Worm (Caenorhabditis elegans): Measurements from ENCODE around the gene tag-322.

tag-322 gene

ce11 chrIV:7790801-7791588 is 5.6 kb upstream of the tag-322 start, which contains the start of gene rsp-6 (continued):
- TF ChIP-seq lin-14 (GFP tag; optimal IDR thresholded peaks at IDR 0.05) (peak; percentile 89), fkh-4 (tag; optimal IDR thresholded peaks at IDR 0.05; ENCODE audit: borderline replicate concordance) (no peak), ceh-8 (GFP tag; optimal IDR thresholded peaks at IDR 0.05) (no peak), elt-2 (tag; optimal IDR thresholded peaks at IDR 0.05) (peak; percentile 47), F16B12.6 (tag; optimal IDR thresholded peaks at IDR 0.05) (peak; percentile 69), nhr-47 (tag; optimal IDR thresholded peaks at IDR 0.05) (peak; percentile 87), mef-2 (tag; optimal IDR thresholded peaks at IDR 0.05) (peak; percentile 54), efl-1 (optimal IDR thresholded peaks at IDR 0.05) (peak; percentile 91 to 95), efl-1 (GFP tag; optimal IDR thresholded peaks at IDR 0.05 in 1 of 2) (peak; percentile 92 to 99), hlh-4 (tag; optimal IDR thresholded peaks at IDR 0.05) (no peak), unc-98 (GFP tag; IDR thresholded peaks at IDR 0.05) (no peak), mdl-1 (tag; optimal IDR thresholded peaks at IDR 0.05) (peak in 1 of 2 experiments; percentile 89), tlp-1 (tag; optimal IDR thresholded peaks at IDR 0.05) (no peak), unc-86 (tag; optimal IDR thresholded peaks at IDR 0.05) (peak; percentile 83), fkh-10 (GFP tag; optimal IDR thresholded peaks at IDR 0.05) (peak; percentile 67), zag-1 (tag; optimal IDR thresholded peaks at IDR 0.05) (no peak), pqm-1 (tag; optimal IDR thresholded peaks at IDR 0.05) (no peak), nhr-20 (tag; optimal IDR thresholded peaks at IDR 0.05) (peak; percentile 85), ceh-90 (tag; optimal IDR thresholded peaks at IDR 0.05) (no peak), sup-37 (GFP tag; optimal IDR thresholded peaks at IDR 0.05) (no peak), xbp-1 (tag; optimal IDR thresholded peaks at IDR 0.05) (peak; percentile 87), lin-15B (tag; optimal IDR thresholded peaks at IDR 0.05) (peak; percentile 96), snpc-4 (tag; optimal IDR thresholded peaks at IDR 0.05) (peak; percentile 10), C16A3.4 (tag; optimal IDR thresholded peaks at IDR 0.05) (peak; percentile 94), lir-3 (tag; optimal IDR thresholded peaks at IDR 0.05; ENCODE audit: poor library complexity) (peak; percentile 55), nhr-19 (GFP tag; conservative IDR thresholded peaks at IDR 0.05) (peak; percentile 79), mep-1 (tag; optimal IDR thresholded peaks at IDR 0.05) (peak; percentile 84), snu-23 (GFP tag; optimal IDR thresholded peaks at IDR 0.05) (peak; percentile 92), unc-30 (tag; optimal IDR thresholded peaks at IDR 0.05) (no peak), mab-9 (GFP tag; IDR thresholded peaks at IDR 0.05) (no peak), hpl-2 (GFP tag; optimal IDR thresholded peaks at IDR 0.05) (no peak), ceh-82 (tag; optimal IDR thresholded peaks at IDR 0.05) (peak; percentile 72 to 94 (median 78)), nhr-11 (tag; optimal IDR thresholded peaks at IDR 0.05) (peak; percentile 23), tbx-2 (tag; optimal IDR thresholded peaks at IDR 0.05) (peak; percentile 88), jun-1 (tag; optimal IDR thresholded peaks at IDR 0.05) (peak; percentile 71), zip-4 (GFP tag; optimal IDR thresholded peaks at IDR 0.05) (peak; percentile 33), egl-13 (tag; optimal IDR thresholded peaks at IDR 0.05) (peak; percentile 69), irx-1 (tag; optimal IDR thresholded peaks at IDR 0.05) (peak; percentile 37), lin-35 (GFP tag; optimal IDR thresholded peaks at IDR 0.05) (peak; percentile 95 to 98), nhr-85 (tag) (peak; percentile 89), ztf-11 (tag; optimal IDR thresholded peaks at IDR 0.05) (peak in 1 of 2 experiments; percentile 1), nhr-237 (tag; optimal IDR thresholded peaks at IDR 0.05) (peak; percentile 76), swsn-7 (tag; optimal IDR thresholded peaks at IDR 0.05) (peak; percentile 84), Y116A8C.19 (tag; optimal IDR thresholded peaks at IDR 0.05; ENCODE audit: borderline replicate concordance) (no peak)
